Fruit fly (Drosophila melanogaster) whole organism, embryonic: Measurements from ENCODE around the gene CG9839.
A peak's percentile ranks its signal among the peaks of the same experiment; 100 is the strongest.

ENCODE experiments used
- Atf3 ChIP-seq: fragments of 200-800 bp; sonication (Bioruptor generic); optimal IDR thresholded peaks from 3 replicates; lab custom pipeline; 2016; ENCODE audit warnings: missing biosample characterization, missing genetic modification characterization
- Bteb2 ChIP-seq: fragments of 200-800 bp; sonication (Bioruptor generic); optimal IDR thresholded peaks from 2 replicates; lab custom pipeline; 2016; ENCODE audit warnings: missing biosample characterization, missing genetic modification characterization
- CG1024 ChIP-seq: fragments of 200-800 bp; sonication (Bioruptor generic); IDR thresholded peaks from 2 replicates; pipeline ENCODE4 v1.3.6; 2022; ENCODE audit warnings: missing biosample characterization, missing genetic modification characterization
- CG11085 ChIP-seq: fragments of 200-800 bp; sonication (Bioruptor generic); IDR thresholded peaks from 2 replicates; pipeline ENCODE4 v1.3.6; 2022; ENCODE audit warnings: missing biosample characterization, missing genetic modification characterization
- CG11695 ChIP-seq: fragments of 200-800 bp; sonication (Bioruptor generic); IDR thresholded peaks from 3 replicates; pipeline ENCODE4 v1.3.6; 2022; ENCODE audit warnings: missing biosample characterization, missing genetic modification characterization
- CG12659 ChIP-seq: fragments of 200-800 bp; sonication (Bioruptor generic); optimal IDR thresholded peaks from 3 replicates; lab custom pipeline; 2017; ENCODE audit warnings: mild to moderate bottlenecking, missing biosample characterization, missing genetic modification reagents, missing genetic modification characterization
- CG14441 ChIP-seq: fragments of 200-800 bp; sonication (Bioruptor generic); IDR thresholded peaks from 2 replicates; pipeline ENCODE4 v1.3.6; 2022; ENCODE audit warnings: missing biosample characterization, missing genetic modification characterization
- CG14965 ChIP-seq: fragments of 200-800 bp; sonication (Bioruptor generic); optimal IDR thresholded peaks from 2 replicates; lab custom pipeline; 2016; ENCODE audit warnings: missing biosample characterization, missing genetic modification characterization, borderline replicate concordance
- CG15514 ChIP-seq: fragments of 200-800 bp; sonication (Bioruptor generic); optimal IDR thresholded peaks from 3 replicates; lab custom pipeline; 2017; ENCODE audit warnings: missing biosample characterization, missing genetic modification characterization, mild to moderate bottlenecking, moderate library complexity, missing genetic modification reagents
- CG17385 ChIP-seq: fragments of 200-800 bp; sonication (Bioruptor generic); optimal IDR thresholded peaks from 3 replicates; lab custom pipeline; 2018; ENCODE audit warnings: missing biosample characterization, mild to moderate bottlenecking, missing genetic modification characterization
- CG1832 ChIP-seq: fragments of 200-800 bp; sonication (Bioruptor generic); optimal IDR thresholded peaks from 2 replicates; lab custom pipeline; 2017; ENCODE audit warnings: missing biosample characterization, mild to moderate bottlenecking, missing genetic modification characterization, inconsistent platforms
- CG2116 ChIP-seq: fragments of 200-800 bp; sonication (Bioruptor generic); optimal IDR thresholded peaks from 3 replicates; lab custom pipeline; 2018; ENCODE audit warnings: missing biosample characterization, mild to moderate bottlenecking, missing genetic modification characterization
- CG2129 ChIP-seq: fragments of 200-800 bp; sonication (Bioruptor generic); IDR thresholded peaks from 2 replicates; pipeline ENCODE4 v1.3.6; 2022; ENCODE audit warnings: missing biosample characterization, missing genetic modification characterization; ENCODE audit not compliant: partially characterized antibody
- CG34422 ChIP-seq: fragments of 200-800 bp; sonication (Bioruptor generic); IDR thresholded peaks from 3 replicates; pipeline ENCODE4 v1.3.6; 2022; ENCODE audit warnings: missing biosample characterization, missing genetic modification characterization
- CG6765 ChIP-seq: fragments of 200-800 bp; sonication (Bioruptor generic); optimal IDR thresholded peaks from 3 replicates; lab custom pipeline; 2017; ENCODE audit warnings: missing biosample characterization, mild to moderate bottlenecking, missing genetic modification characterization
- E2f2 ChIP-seq: fragments of 200-800 bp; sonication (Bioruptor generic); IDR thresholded peaks from 2 replicates; pipeline ENCODE4 v1.3.6; 2022; ENCODE audit warnings: missing biosample characterization, missing genetic modification characterization
- Elba2 ChIP-seq: fragments of 200-800 bp; sonication (Bioruptor generic); optimal IDR thresholded peaks from 3 replicates; lab custom pipeline; 2016; ENCODE audit warnings: missing biosample characterization, missing genetic modification characterization
- HLH4C ChIP-seq: fragments of 200-800 bp; sonication (Bioruptor generic); IDR thresholded peaks from 3 replicates; pipeline ENCODE4 v1.3.6; 2022; ENCODE audit warnings: missing biosample characterization, missing genetic modification characterization; ENCODE audit not compliant: partially characterized antibody
- Max ChIP-seq: fragments of 200-800 bp; sonication (Bioruptor generic); optimal IDR thresholded peaks from 2 replicates; lab custom pipeline; 2016; ENCODE audit warnings: missing biosample characterization, mild to moderate bottlenecking, missing genetic modification characterization
- Mrtf ChIP-seq: fragments of 200-800 bp; sonication (Bioruptor generic); IDR thresholded peaks from 3 replicates; pipeline ENCODE4 v1.3.6; 2022; ENCODE audit warnings: missing biosample characterization, missing genetic modification characterization
- NC2α ChIP-seq: fragments of 200-800 bp; sonication (Bioruptor generic); optimal IDR thresholded peaks from 2 replicates; lab custom pipeline; 2016; ENCODE audit warnings: missing biosample characterization, missing genetic modification characterization
- NfI ChIP-seq: fragments of 200-800 bp; sonication (Bioruptor generic); optimal IDR thresholded peaks from 3 replicates; lab custom pipeline; 2018; ENCODE audit warnings: missing biosample characterization, mild to moderate bottlenecking, missing genetic modification characterization, moderate library complexity
- Ssrp ChIP-seq: fragments of 200-800 bp; sonication (Bioruptor generic); optimal IDR thresholded peaks from 2 replicates; lab custom pipeline; 2018; ENCODE audit warnings: missing biosample characterization, mild to moderate bottlenecking, missing genetic modification characterization, moderate library complexity
- al ChIP-seq: fragments of 200-800 bp; sonication (Bioruptor generic); IDR thresholded peaks from 2 replicates; pipeline ENCODE4 v1.3.6; 2022; ENCODE audit warnings: missing biosample characterization, missing genetic modification characterization
- cas ChIP-seq: fragments of 200-800 bp; sonication (Bioruptor generic); IDR thresholded peaks from 2 replicates; pipeline ENCODE4 v1.3.6; 2022; ENCODE audit warnings: missing biosample characterization, missing genetic modification characterization
- ewg ChIP-seq: fragments of 200-800 bp; sonication (Bioruptor generic); optimal IDR thresholded peaks from 3 replicates; lab custom pipeline; 2017; ENCODE audit warnings: mild to moderate bottlenecking, missing biosample characterization, missing genetic modification reagents, missing genetic modification characterization
- eyg ChIP-seq: fragments of 200-800 bp; sonication (Bioruptor generic); optimal IDR thresholded peaks from 3 replicates; lab custom pipeline; 2016; ENCODE audit warnings: missing biosample characterization, missing genetic modification characterization
- fd96Cb ChIP-seq: fragments of 200-800 bp; sonication (Bioruptor generic); optimal IDR thresholded peaks from 2 replicates; lab custom pipeline; 2018; ENCODE audit warnings: missing biosample characterization, mild to moderate bottlenecking, missing genetic modification characterization, moderate library complexity
- gfzf ChIP-seq: fragments of 200-800 bp; sonication (Bioruptor generic); optimal IDR thresholded peaks from 2 replicates; lab custom pipeline; 2016; ENCODE audit warnings: missing biosample characterization, mild to moderate bottlenecking, missing genetic modification characterization, moderate library complexity
- hb ChIP-seq: fragments of 200-800 bp; sonication (Bioruptor generic); IDR thresholded peaks from 3 replicates; pipeline ENCODE4 v1.3.6; 2022; ENCODE audit warnings: missing biosample characterization, missing genetic modification characterization; ENCODE audit not compliant: partially characterized antibody
- klu ChIP-seq: fragments of 200-800 bp; sonication (Bioruptor generic); IDR thresholded peaks from 2 replicates; pipeline ENCODE4 v1.3.6; 2022; ENCODE audit warnings: missing biosample characterization, missing genetic modification characterization
- lov ChIP-seq, 2 experiments: fragments of 200-800 bp in 1 of 2; fragments of >200 bp in 1 of 2; sonication (Bioruptor generic) in 1 of 2; IDR thresholded peaks in 1 of 2; optimal IDR thresholded peaks in 1 of 2; 2 replicates in 1 of 2; 3 replicates in 1 of 2; pipeline versions ENCODE4 v1.3.6 to Lab custom; 2017 to 2022; ENCODE audit warnings: missing biosample characterization in 1 of 2, missing genetic modification characterization in 1 of 2
- maf-S ChIP-seq: fragments of 200-800 bp; sonication (Bioruptor generic); optimal IDR thresholded peaks from 2 replicates; lab custom pipeline; 2016; ENCODE audit warnings: missing biosample characterization, missing genetic modification characterization
- odd ChIP-seq: fragments of 200-800 bp; sonication (Bioruptor generic); optimal IDR thresholded peaks from 2 replicates; lab custom pipeline; 2017; ENCODE audit warnings: missing biosample characterization, mild to moderate bottlenecking, missing genetic modification characterization
- org-1 ChIP-seq: fragments of 200-800 bp; sonication (Bioruptor generic); optimal IDR thresholded peaks from 2 replicates; lab custom pipeline; 2017; ENCODE audit warnings: missing biosample characterization, missing genetic modification characterization
- otp ChIP-seq: fragments of 200-800 bp; sonication (Bioruptor generic); IDR thresholded peaks from 3 replicates; pipeline ENCODE4, ENCODE4 v1.3.6; 2022; ENCODE audit warnings: missing biosample characterization, missing genetic modification characterization
- shn ChIP-seq: fragments of 200-800 bp; sonication (Bioruptor generic); optimal IDR thresholded peaks from 3 replicates; lab custom pipeline; 2016; ENCODE audit warnings: missing biosample characterization, missing genetic modification characterization
- slbo ChIP-seq: fragments of 200-800 bp; sonication (Bioruptor generic); IDR thresholded peaks from 2 replicates; pipeline ENCODE4 v1.3.6; 2022; ENCODE audit warnings: missing biosample characterization, missing genetic modification characterization
- sob ChIP-seq: fragments of 200-800 bp; sonication (Bioruptor generic); IDR thresholded peaks from 2 replicates; pipeline ENCODE4 v1.3.6; 2022; ENCODE audit warnings: missing biosample characterization, missing genetic modification characterization
- stc ChIP-seq: fragments of 200-800 bp; sonication (Bioruptor generic); IDR thresholded peaks from 2 replicates; pipeline ENCODE4 v1.3.6; 2022; ENCODE audit warnings: missing biosample characterization, missing genetic modification characterization
- tll ChIP-seq, 2 experiments: fragments of 200-800 bp in 1 of 2; fragments of >200 bp in 1 of 2; sonication (Bioruptor generic) in 1 of 2; optimal IDR thresholded peaks; 2 replicates each; lab custom pipeline; 2017 to 2019; ENCODE audit warnings: missing biosample characterization in 2 of 2, missing genetic modification characterization in 2 of 2, mild to moderate bottlenecking in 1 of 2, moderate library complexity in 1 of 2
- toy ChIP-seq: fragments of 200-800 bp; sonication (Bioruptor generic); IDR thresholded peaks from 2 replicates; pipeline ENCODE4 v1.3.6; 2022; ENCODE audit warnings: missing biosample characterization, missing genetic modification characterization
- tup ChIP-seq: fragments of 200-800 bp; sonication (Bioruptor generic); optimal IDR thresholded peaks from 2 replicates; lab custom pipeline; 2016; ENCODE audit warnings: missing biosample characterization, mild to moderate bottlenecking, missing genetic modification characterization, moderate library complexity
- usp ChIP-seq: fragments of >200 bp; optimal IDR thresholded peaks from 2 replicates; lab custom pipeline; 2017; ENCODE audit warnings: missing biosample characterization, missing genetic modification characterization
- wor ChIP-seq: fragments of 200-800 bp; sonication (Bioruptor generic); IDR thresholded peaks from 2 replicates; pipeline ENCODE4 v1.3.6; 2022; ENCODE audit warnings: missing biosample characterization, missing genetic modification characterization
- z ChIP-seq: fragments of 200-800 bp; sonication (Bioruptor generic); IDR thresholded peaks from 3 replicates; pipeline ENCODE4 v1.3.6; 2022; ENCODE audit warnings: missing biosample characterization, missing genetic modification characterization
- zen2 ChIP-seq: fragments of 200-800 bp; sonication (Bioruptor generic); IDR thresholded peaks from 3 replicates; pipeline ENCODE4 v1.3.6; 2022; ENCODE audit warnings: missing biosample characterization, missing genetic modification characterization; ENCODE audit not compliant: partially characterized antibody

Gene CG9839

dm6 chr3R:8810397-8811184 lies 5.0 kb upstream of the CG9839 start (continued):
- no peak for TF ChIP-seq lov (optimal IDR thresholded peaks at IDR 0.05; lab: Kevin White, UChicago)
- peak; percentile 89; the same call in 2 of the 3 replicates for TF ChIP-seq lov (GFP tag; IDR thresholded peaks at IDR 0.05; lab: Robert Waterston, UW)
- TF ChIP-seq ewg (GFP tag; lab: Kevin White, UChicago): peak; percentile 74
- peak; percentile 94 for TF ChIP-seq odd (GFP tag; lab: Kevin White, UChicago)
- peak; percentile 63; the same call in 1 of the 3 replicates for TF ChIP-seq z (GFP tag; lab: Robert Waterston, UW)
- peak; percentile 52; the same call in 1 of the 3 replicates for TF ChIP-seq Mrtf (GFP tag; lab: Robert Waterston, UW)
- peak; percentile 91 for TF ChIP-seq org-1
- peak; percentile 69 for TF ChIP-seq Bteb2
- peak; percentile 34 for TF ChIP-seq fd96Cb
- TF ChIP-seq CG2129: no peak
- peak; percentile 26; the same call in 1 of the 3 replicates for TF ChIP-seq CG11695 (GFP tag; lab: Robert Waterston, UW)
- peak; percentile 14; the same call in 1 of the 2 replicates for TF ChIP-seq toy
- peak in 1 of 2 experiments; percentile 24 for TF ChIP-seq tll (GFP tag; optimal IDR thresholded peaks at IDR 0.05; lab: Kevin White, UChicago)
- peak; percentile 61 for TF ChIP-seq eyg (GFP tag; lab: Kevin White, UChicago)
- no peak for TF ChIP-seq Ssrp (tag; lab: Kevin White, UChicago)
- peak; percentile 64 for TF ChIP-seq stc
- TF ChIP-seq slbo (GFP tag; lab: Robert Waterston, UW): peak; percentile 30; the same call in 1 of the 2 replicates
- TF ChIP-seq CG14441 (GFP tag; lab: Robert Waterston, UW): peak; percentile 66
- TF ChIP-seq CG6765 (GFP tag; lab: Kevin White, UChicago): peak; percentile 84
- TF ChIP-seq Atf3 (GFP tag; lab: Kevin White, UChicago): peak; percentile 60
- peak; percentile 89 for TF ChIP-seq tup (GFP tag; lab: Kevin White, UChicago)
- peak; percentile 89 for TF ChIP-seq otp
- TF ChIP-seq CG1832 (GFP tag; lab: Kevin White, UChicago): no peak
- no peak for TF ChIP-seq usp (GFP tag; lab: Kevin White, UChicago)
- TF ChIP-seq CG1024: peak; percentile 61; the same call in 1 of the 2 replicates
- TF ChIP-seq maf-S (GFP tag; lab: Kevin White, UChicago): peak; percentile 47
- TF ChIP-seq shn (GFP tag; lab: Kevin White, UChicago): peak; percentile 23
- peak; percentile 71 for TF ChIP-seq Max (GFP tag; lab: Kevin White, UChicago)
- TF ChIP-seq NC2α (GFP tag; lab: Kevin White, UChicago): peak; percentile 89
- TF ChIP-seq CG15514 (GFP tag; lab: Kevin White, UChicago): peak; percentile 85
- peak; percentile 31; the same call in 1 of the 2 replicates for TF ChIP-seq klu (GFP tag; lab: Robert Waterston, UW)
- peak; percentile 83 for TF ChIP-seq CG12659 (GFP tag; lab: Kevin White, UChicago)
- peak; percentile 52 for TF ChIP-seq CG2116 (GFP tag; lab: Kevin White, UChicago)
- TF ChIP-seq al: peak; percentile 65
- TF ChIP-seq Elba2 (GFP tag; lab: Kevin White, UChicago): no peak
- TF ChIP-seq CG17385 (GFP tag; lab: Kevin White, UChicago): peak; percentile 81
- peak; percentile 30; the same call in 1 of the 2 replicates for TF ChIP-seq CG11085 (GFP tag; lab: Robert Waterston, UW)
- TF ChIP-seq gfzf: no peak
- TF ChIP-seq zen2 (GFP tag; lab: Robert Waterston, UW): no peak
- TF ChIP-seq HLH4C: 0 out of 3 replicates have a peak, but pooled peaks have one; percentile 7
- peak; percentile 83 for TF ChIP-seq sob (GFP tag; lab: Robert Waterston, UW)
- peak; percentile 54; the same call in 1 of the 2 replicates for TF ChIP-seq E2f2 (GFP tag; lab: Robert Waterston, UW)
- no peak for TF ChIP-seq hb (GFP tag; lab: Robert Waterston, UW)
- TF ChIP-seq CG14965 (GFP tag; lab: Kevin White, UChicago): peak; percentile 67
- TF ChIP-seq NfI (GFP tag; lab: Kevin White, UChicago): peak; percentile 79
- TF ChIP-seq CG34422: peak; percentile 33; the same call in 1 of the 3 replicates
- TF ChIP-seq cas: no peak
- 0 out of 2 replicates have a peak, but pooled peaks have one; percentile 11 for TF ChIP-seq wor (GFP tag; lab: Robert Waterston, UW)
